Fruit fly (Drosophila melanogaster): ENCODE measurements around the gene Srp54.

Srp54 gene

DNA sequence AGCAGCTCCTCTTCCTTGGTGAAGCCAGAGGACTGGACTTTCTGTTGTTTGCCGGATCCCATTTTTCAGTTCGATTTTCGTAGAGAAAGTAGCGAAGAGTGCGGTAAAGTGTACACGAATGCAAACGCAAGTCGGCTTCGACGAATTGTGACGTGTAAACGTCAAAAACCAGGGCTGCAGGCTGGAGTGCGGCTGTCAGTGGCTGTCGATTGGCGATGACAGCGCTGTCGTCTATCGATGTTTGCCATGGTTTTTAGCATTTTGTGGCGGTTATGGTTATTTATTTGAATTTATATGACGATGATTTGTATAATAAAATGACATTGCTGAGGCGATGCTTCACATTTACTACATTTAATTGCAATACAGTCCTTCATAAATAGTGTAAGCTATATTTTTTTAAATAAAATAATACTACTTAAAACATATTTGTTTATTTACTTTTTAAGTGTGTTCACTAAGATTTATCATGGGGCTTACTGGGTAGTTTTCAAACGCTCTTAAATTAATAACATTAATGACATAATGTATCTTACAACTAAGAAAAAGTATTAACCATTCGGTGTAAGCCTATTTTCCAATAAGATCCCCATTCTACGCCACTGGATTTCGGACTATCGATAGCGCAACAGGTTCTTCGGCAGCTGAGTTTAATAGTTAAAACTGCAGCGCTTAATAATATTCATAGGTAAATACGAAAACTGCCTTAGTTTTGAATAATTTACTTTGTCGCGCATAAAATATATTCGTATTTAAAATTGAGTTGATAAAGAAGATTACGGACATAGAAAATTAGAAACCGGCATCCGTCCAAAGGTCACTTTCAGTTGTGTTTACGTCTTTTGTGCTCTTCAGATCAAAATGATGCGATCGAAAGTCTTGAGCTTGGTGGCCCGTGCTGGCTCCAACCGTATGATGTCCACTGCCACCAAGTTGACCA is 5.6 kb downstream of the Srp54 start, which contains the start of the genes CG5885 and CG4598 (continued):
- TF ChIP-seq CG16779 (tag; optimal IDR thresholded peaks at IDR 0.05) (peak; percentile 80), CG8319 (GFP tag; optimal IDR thresholded peaks at IDR 0.05) (peak; percentile 48), ss (GFP tag; optimal IDR thresholded peaks at IDR 0.05) (peak; percentile 83 to 86), CG10631 (GFP tag; optimal IDR thresholded peaks at IDR 0.05) (peak; percentile 84), Gug (GFP tag; IDR thresholded peaks at IDR 0.05) (peak; percentile 46), vri (GFP tag; optimal IDR thresholded peaks at IDR 0.05) (peak; percentile 54), Met (GFP tag; optimal IDR thresholded peaks at IDR 0.05) (peak; percentile 80), spab (GFP tag; optimal IDR thresholded peaks at IDR 0.05) (peak; percentile 64), dsx (GFP tag; optimal IDR thresholded peaks at IDR 0.05; ENCODE audit: poor library complexity, severe bottlenecking) (peak; percentile 35), svp (GFP tag) (peak; percentile 76), CG4318 (GFP tag; optimal IDR thresholded peaks at IDR 0.05) (peak; percentile 8), salr (GFP tag; optimal IDR thresholded peaks at IDR 0.05) (peak in 1 of 2 experiments; percentile 79), esn (GFP tag; optimal IDR thresholded peaks at IDR 0.05) (peak; percentile 82), OdsH (GFP tag; optimal IDR thresholded peaks at IDR 0.05) (peak; percentile 79), fd85E (GFP tag; optimal IDR thresholded peaks at IDR 0.05) (no peak), CG34406 (GFP tag; optimal IDR thresholded peaks at IDR 0.05) (peak; percentile 79), CG6792 (GFP tag; optimal IDR thresholded peaks at IDR 0.05) (peak; percentile 73), Lpt (GFP tag; optimal IDR thresholded peaks at IDR 0.05) (peak; percentile 68), fd59A (GFP tag; optimal IDR thresholded peaks at IDR 0.05) (peak; percentile 32), CG8632 (GFP tag; optimal IDR thresholded peaks at IDR 0.05) (peak; percentile 62)

DNA sequence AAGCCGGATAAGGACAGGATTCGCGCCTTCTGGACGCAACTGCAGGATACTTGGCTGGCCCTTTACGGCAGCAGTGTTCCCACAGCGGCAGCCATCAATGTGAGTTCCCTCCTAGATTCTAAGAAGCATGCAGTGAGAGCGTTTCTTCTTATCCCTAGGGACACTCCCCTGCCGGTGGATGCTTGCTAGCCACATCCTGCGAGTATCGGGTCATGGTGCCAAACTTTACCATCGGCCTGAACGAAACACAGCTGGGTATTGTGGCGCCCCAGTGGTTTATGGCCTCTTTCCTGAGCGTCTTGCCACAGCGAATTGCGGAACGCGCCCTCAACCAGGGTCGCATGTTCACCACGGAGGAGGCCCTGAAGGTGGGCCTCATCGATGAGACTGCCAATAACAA is 6.5 kb downstream of the Srp54 start:
- TF ChIP-seq dac (GFP tag; optimal IDR thresholded peaks at IDR 0.05) = no peak
- no peak for TF ChIP-seq Sox102F (GFP tag; optimal IDR thresholded peaks at IDR 0.05)
- no peak for TF ChIP-seq fd85E (GFP tag; optimal IDR thresholded peaks at IDR 0.05)
- TF ChIP-seq CG9139 (GFP tag; optimal IDR thresholded peaks at IDR 0.05) = no peak
- TF ChIP-seq CG4318 (GFP tag; optimal IDR thresholded peaks at IDR 0.05) = no peak
- TF ChIP-seq Ets96B (tag; optimal IDR thresholded peaks at IDR 0.05) = no peak
- no peak for TF ChIP-seq eg (GFP tag; IDR thresholded peaks at IDR 0.05)

- TF ChIP-seq Smox (GFP tag; optimal IDR thresholded peaks at IDR 0.05) (no peak), svp (GFP tag) (peak; percentile 46), lz (GFP tag; optimal IDR thresholded peaks at IDR 0.05) (no peak)
Observed at dm6 chr2L:9919949-9920348, 7.2 kb downstream of the Srp54 start, which contains the start of gene CG4594. TSS of gene CG4594 (plus strand) at chr2L:9920160.

DNA sequence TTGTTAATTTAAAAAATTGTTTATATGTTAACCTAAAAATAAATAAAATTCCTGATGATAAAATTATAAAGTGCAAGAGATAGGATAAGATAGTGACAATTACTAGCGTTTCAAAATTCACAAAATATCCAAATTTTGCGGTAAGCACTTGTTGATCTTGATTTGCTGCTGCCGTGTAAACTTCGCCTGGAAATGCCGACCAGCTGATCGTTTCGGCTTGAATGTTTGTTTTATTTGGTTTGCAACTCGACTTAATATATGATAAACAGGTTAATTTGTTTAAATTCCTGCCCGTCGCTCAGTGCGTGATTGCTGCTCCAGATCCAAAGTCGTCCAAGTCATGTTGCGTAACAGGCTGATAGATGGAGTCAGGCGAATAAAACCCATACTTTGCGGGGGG is 8.7 kb downstream of the Srp54 start, which contains the start of gene CG4592:
CG4592 (plus strand) TSS at position 233 of the 400 bp plus-strand sequence.
- peak; percentile 28 for TF ChIP-seq Sox15 (GFP tag; optimal IDR thresholded peaks at IDR 0.05)
- TF ChIP-seq Eip75B (GFP tag; optimal IDR thresholded peaks at IDR 0.05) = peak; percentile 83
- peak; percentile 50 for TF ChIP-seq CG7368 (GFP tag; optimal IDR thresholded peaks at IDR 0.05)
- TF ChIP-seq topi (GFP tag; optimal IDR thresholded peaks at IDR 0.05) = peak; percentile 76
- TF ChIP-seq Sox102F (GFP tag; optimal IDR thresholded peaks at IDR 0.05) = peak; percentile 82
- peak; percentile 69 for TF ChIP-seq cyc (GFP tag; optimal IDR thresholded peaks at IDR 0.05)
- peak; percentile 72 for TF ChIP-seq CG3032 (tag; optimal IDR thresholded peaks at IDR 0.05)
- TF ChIP-seq CG15336 (GFP tag; IDR thresholded peaks at IDR 0.05) = peak; percentile 83
- TF ChIP-seq Hr39 (GFP tag; optimal IDR thresholded peaks at IDR 0.05) = peak; percentile 74
- peak; percentile 77 for TF ChIP-seq achi (GFP tag; optimal IDR thresholded peaks at IDR 0.05)
- TF ChIP-seq Sox14 (GFP tag; optimal IDR thresholded peaks at IDR 0.05) = peak; percentile 74
- TF ChIP-seq Met (GFP tag; optimal IDR thresholded peaks at IDR 0.05) = peak; percentile 82
- TF ChIP-seq pdm3 (GFP tag; optimal IDR thresholded peaks at IDR 0.05) = no peak
- peak; percentile 43 for TF ChIP-seq fd59A (GFP tag; optimal IDR thresholded peaks at IDR 0.05)
- peak; percentile 40 for TF ChIP-seq CG16779 (tag; optimal IDR thresholded peaks at IDR 0.05)
- TF ChIP-seq CG31627 (GFP tag; optimal IDR thresholded peaks at IDR 0.05) = peak; percentile 70
- no peak for TF ChIP-seq Hr38 (GFP tag; optimal IDR thresholded peaks at IDR 0.05)
- TF ChIP-seq Gug (GFP tag; IDR thresholded peaks at IDR 0.05) = peak; percentile 31; the same call in 1 of the 2 replicates
- TF ChIP-seq CG10631 (GFP tag; optimal IDR thresholded peaks at IDR 0.05) = peak; percentile 53
- TF ChIP-seq CG4318 (GFP tag; optimal IDR thresholded peaks at IDR 0.05) = peak; percentile 28
- TF ChIP-seq Lpt (GFP tag; optimal IDR thresholded peaks at IDR 0.05) = peak; percentile 44
- TF ChIP-seq acj6 (GFP tag; optimal IDR thresholded peaks at IDR 0.05) = peak; percentile 84
- no peak for TF ChIP-seq CG10669 (GFP tag; optimal IDR thresholded peaks at IDR 0.05)
- TF ChIP-seq OdsH (GFP tag; optimal IDR thresholded peaks at IDR 0.05) = no peak
- TF ChIP-seq CG6854 (GFP tag; optimal IDR thresholded peaks at IDR 0.05) = no peak
- no peak for TF ChIP-seq fd85E (GFP tag; optimal IDR thresholded peaks at IDR 0.05)
- peak; percentile 84 for TF ChIP-seq svp (GFP tag)
- peak; percentile 86 for TF ChIP-seq esn (GFP tag; optimal IDR thresholded peaks at IDR 0.05)

Measured in whole organism, prepupa.